Worm (Caenorhabditis elegans) whole organism, L1 larva: Measurements from ENCODE around the gene T04F8.8.

ENCODE experiments used
- C04F5.9 ChIP-seq: sonication (generic microtip); optimal IDR thresholded peaks from 2 replicates; lab custom pipeline; 2016; ENCODE audit warnings: missing genetic modification characterization, missing compliant biosample characterization
- aha-1 ChIP-seq: fragments of 150-350 bp; optimal IDR thresholded peaks from 2 replicates; lab custom pipeline; 2014; ENCODE audit warnings: missing biosample characterization, missing genetic modification characterization
- alr-1 ChIP-seq: fragments of 200-800 bp; sonication (Bioruptor generic); optimal IDR thresholded peaks from 2 replicates; lab custom pipeline; 2018; ENCODE audit warnings: borderline replicate concordance, mild to moderate bottlenecking, missing genetic modification characterization, missing compliant biosample characterization
- blmp-1 ChIP-seq: fragments of 150-350 bp; optimal IDR thresholded peaks from 2 replicates; lab custom pipeline; 2014; ENCODE audit warnings: missing biosample characterization, missing genetic modification characterization
- ceh-82 ChIP-seq, 3 experiments: fragments of 150-350 bp in 1 of 3; sonication (generic microtip) in 2 of 3; optimal IDR thresholded peaks; 2 replicates each; lab custom pipeline; 2014 to 2017; ENCODE audit warnings: missing biosample characterization in 3 of 3, missing genetic modification characterization in 3 of 3
- ces-1 ChIP-seq: fragments of 150-350 bp; optimal IDR thresholded peaks from 2 replicates; lab custom pipeline; 2014; ENCODE audit warnings: missing biosample characterization, missing genetic modification reagents, missing genetic modification characterization
- efl-1 ChIP-seq, 4 experiments: fragments of 150-350 bp; optimal IDR thresholded peaks in 3 of 4; peaks in 1 of 4; 1 replicate in 1 of 4; 2 replicates in 3 of 4; lab custom pipeline; 2014; ENCODE audit warnings: missing biosample characterization in 2 of 4, missing genetic modification characterization in 2 of 4, missing genetic modification reagents in 2 of 4
- efl-3 ChIP-seq: fragments of 200-800 bp; sonication (Bioruptor generic); optimal IDR thresholded peaks from 2 replicates; lab custom pipeline; 2018; ENCODE audit warnings: mild to moderate bottlenecking, missing genetic modification characterization, missing compliant biosample characterization
- elt-2 ChIP-seq: sonication (generic microtip); optimal IDR thresholded peaks from 2 replicates; lab custom pipeline; 2016; ENCODE audit warnings: missing genetic modification characterization, mild to moderate bottlenecking, inconsistent platforms, missing compliant biosample characterization, missing genetic modification reagents
- elt-3 ChIP-seq, 6 experiments: fragments of 150-350 bp in 1 of 6; sonication (generic microtip); optimal IDR thresholded peaks; 2 replicates each; lab custom pipeline; 2017 to 2018; ENCODE audit warnings: missing biosample characterization in 6 of 6, missing genetic modification characterization in 6 of 6, inconsistent platforms in 1 of 6
- fkh-4 ChIP-seq: sonication (generic microtip); optimal IDR thresholded peaks from 2 replicates; lab custom pipeline; 2016; ENCODE audit warnings: missing compliant biosample characterization, missing genetic modification characterization, borderline replicate concordance
- fkh-8 ChIP-seq: sonication (generic microtip); optimal IDR thresholded peaks from 2 replicates; lab custom pipeline; 2016; ENCODE audit warnings: mild to moderate bottlenecking, missing genetic modification characterization, missing compliant biosample characterization
- grh-1 ChIP-seq: fragments of 200-800 bp; sonication (Bioruptor generic); IDR thresholded peaks from 2 replicates; pipeline ENCODE4 v1.3.6; 2022; ENCODE audit warnings: missing genetic modification reagents, missing genetic modification characterization, missing compliant biosample characterization
- hlh-17 ChIP-seq: fragments of 200-800 bp; sonication (Bioruptor generic); optimal IDR thresholded peaks from 2 replicates; lab custom pipeline; 2018; ENCODE audit warnings: missing genetic modification characterization, mild to moderate bottlenecking, missing compliant biosample characterization, moderate library complexity, borderline replicate concordance
- lin-15B ChIP-seq: fragments of 150-350 bp; sonication (generic microtip); optimal IDR thresholded peaks from 3 replicates; lab custom pipeline; 2014; ENCODE audit warnings: missing biosample characterization, missing genetic modification characterization
- lin-35 ChIP-seq, 2 experiments: fragments of 150-350 bp; optimal IDR thresholded peaks; 2 replicates each; lab custom pipeline; 2014; ENCODE audit warnings: missing biosample characterization in 2 of 2, missing genetic modification characterization in 2 of 2, missing genetic modification reagents in 2 of 2
- lsy-2 ChIP-seq, 2 experiments: fragments of 150-350 bp; optimal IDR thresholded peaks; 2 replicates each; lab custom pipeline; 2014; ENCODE audit warnings: missing biosample characterization in 2 of 2, missing genetic modification characterization in 2 of 2
- mdl-1 ChIP-seq, 2 experiments: fragments of 150-350 bp; optimal IDR thresholded peaks; 2 replicates each; lab custom pipeline; 2014 to 2017; ENCODE audit warnings: missing biosample characterization in 2 of 2, missing genetic modification characterization in 2 of 2, inconsistent platforms in 1 of 2
- mef-2 ChIP-seq: fragments of 150-350 bp; optimal IDR thresholded peaks from 2 replicates; lab custom pipeline; 2014; ENCODE audit warnings: missing biosample characterization, missing genetic modification characterization
- nhr-11 ChIP-seq: fragments of 150-350 bp; optimal IDR thresholded peaks from 2 replicates; lab custom pipeline; 2014; ENCODE audit warnings: missing biosample characterization, missing genetic modification characterization
- nhr-12 ChIP-seq: sonication (generic microtip); optimal IDR thresholded peaks from 2 replicates; lab custom pipeline; 2017; ENCODE audit warnings: missing biosample characterization, missing genetic modification characterization
- nhr-19 ChIP-seq: fragments of 200-800 bp; sonication (Bioruptor generic); conservative IDR thresholded peaks from 2 replicates; pipeline ENCODE4 v1.3.6; 2022; ENCODE audit warnings: missing genetic modification characterization, missing compliant biosample characterization
- nhr-237 ChIP-seq: fragments of 150-350 bp; optimal IDR thresholded peaks from 2 replicates; lab custom pipeline; 2014; ENCODE audit warnings: missing biosample characterization, missing genetic modification characterization
- nhr-77 ChIP-seq: fragments of 150-350 bp; optimal IDR thresholded peaks from 2 replicates; lab custom pipeline; 2014; ENCODE audit warnings: missing biosample characterization, missing genetic modification characterization
- nhr-85 ChIP-seq: sonication (generic microtip); peaks from one replicate; lab custom pipeline; 2016; ENCODE audit warnings: missing genetic modification characterization, inconsistent platforms, missing compliant biosample characterization
- pag-3 ChIP-seq: sonication (generic microtip); optimal IDR thresholded peaks from 2 replicates; lab custom pipeline; 2017; ENCODE audit warnings: missing genetic modification characterization, mild to moderate bottlenecking, missing compliant biosample characterization, antibody characterized with exemption, borderline replicate concordance; ENCODE audit not compliant: insufficient read depth
- pqm-1 ChIP-seq: sonication (generic microtip); optimal IDR thresholded peaks from 3 replicates; lab custom pipeline; 2017; ENCODE audit warnings: missing biosample characterization, missing genetic modification characterization
- snpc-4 ChIP-seq: fragments of 150-350 bp; optimal IDR thresholded peaks from 2 replicates; lab custom pipeline; 2014; ENCODE audit warnings: missing biosample characterization, missing genetic modification characterization
- snu-23 ChIP-seq: sonication (generic microtip); optimal IDR thresholded peaks from 2 replicates; lab custom pipeline; 2016; ENCODE audit warnings: missing genetic modification characterization, missing compliant biosample characterization
- sox-4 ChIP-seq: sonication (generic microtip); optimal IDR thresholded peaks from 2 replicates; lab custom pipeline; 2016; ENCODE audit warnings: missing genetic modification characterization, missing compliant biosample characterization
- sup-37 ChIP-seq: fragments of 200-800 bp; sonication (Bioruptor generic); optimal IDR thresholded peaks from 2 replicates; lab custom pipeline; 2018; ENCODE audit warnings: mild to moderate bottlenecking, missing genetic modification characterization, missing compliant biosample characterization
- swsn-7 ChIP-seq: sonication (generic microtip); optimal IDR thresholded peaks from 2 replicates; lab custom pipeline; 2016; ENCODE audit warnings: missing genetic modification characterization, missing compliant biosample characterization
- tlp-1 ChIP-seq: fragments of 150-350 bp; optimal IDR thresholded peaks from 2 replicates; lab custom pipeline; 2014; ENCODE audit warnings: missing biosample characterization, missing genetic modification characterization
- unc-130 ChIP-seq: fragments of 150-350 bp; optimal IDR thresholded peaks from 2 replicates; lab custom pipeline; 2017; ENCODE audit warnings: missing biosample characterization, missing genetic modification characterization, inconsistent platforms
- unc-98 ChIP-seq: fragments of 200-800 bp; sonication (Bioruptor generic); IDR thresholded peaks from 2 replicates; pipeline ENCODE4 v1.3.6; 2022; ENCODE audit warnings: missing genetic modification characterization, missing compliant biosample characterization
- xbp-1 ChIP-seq: sonication (generic microtip); optimal IDR thresholded peaks from 2 replicates; lab custom pipeline; 2016; ENCODE audit warnings: missing genetic modification characterization, missing compliant biosample characterization

Gene T04F8.8

ce11 chrX:11680851-11681250 lies 33.6 kb downstream of the T04F8.8 start, which contains the start of gene T04F8.7:
Gene T04F8.7, minus strand, starts transcription at chrX:11680980.
- no peak for TF ChIP-seq nhr-19 (GFP tag; lab: Robert Waterston, UW)
- TF ChIP-seq snpc-4 (tag; lab: Kevin White, UChicago) = no peak
- no peak for TF ChIP-seq fkh-8
- TF ChIP-seq elt-3 (tag; optimal IDR thresholded peaks at IDR 0.05; lab: Kevin White, UChicago) = no peak
- no peak for TF ChIP-seq pqm-1 (tag; lab: Kevin White, UChicago)
- no peak for TF ChIP-seq nhr-77 (tag; lab: Kevin White, UChicago)
- no peak for TF ChIP-seq unc-130 (tag; lab: Kevin White, UChicago)
- TF ChIP-seq lin-15B (tag; lab: Kevin White, UChicago) = no peak
- TF ChIP-seq sup-37 (GFP tag; lab: Kevin White, UChicago) = no peak
- TF ChIP-seq unc-98 (GFP tag; lab: Robert Waterston, UW) = no peak
- no peak for TF ChIP-seq mef-2 (tag; lab: Kevin White, UChicago)
- TF ChIP-seq blmp-1 = no peak
- TF ChIP-seq C04F5.9 = no peak
- peak; percentile 71 for TF ChIP-seq elt-2 (tag; lab: Kevin White, UChicago)
- TF ChIP-seq snu-23 (GFP tag; lab: Kevin White, UChicago) = no peak
- TF ChIP-seq lin-35 (GFP tag; optimal IDR thresholded peaks at IDR 0.05; lab: Kevin White, UChicago) = peak in 1 of 2 experiments; percentile 30

DNA sequence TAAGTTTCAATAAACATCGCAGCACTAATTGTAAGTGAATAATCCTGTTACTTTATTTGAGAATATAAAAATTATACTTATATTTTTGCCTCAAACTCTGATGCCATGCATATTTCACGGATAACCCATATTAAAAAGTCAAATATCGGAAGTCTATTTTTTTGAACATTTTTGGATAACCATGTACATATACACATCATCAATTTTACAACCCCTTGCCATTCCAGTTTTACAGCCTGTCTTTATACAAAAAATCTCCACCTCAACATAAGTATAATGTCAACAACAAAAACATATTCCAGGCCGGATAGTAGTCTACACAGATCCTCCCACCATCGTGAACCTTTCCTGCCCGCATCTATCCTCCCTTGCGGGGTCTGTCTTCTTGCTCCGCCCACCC lies 37.0 kb downstream of the T04F8.8 start, which contains the start of gene hnd-1:
hnd-1 (plus strand) TSS at position 301 of the 400 bp plus-strand sequence.
- no peak for TF ChIP-seq efl-1 (optimal IDR thresholded peaks at IDR 0.05; lab: Kevin White, UChicago)
- peak in 1 of 2 experiments; percentile 27 for TF ChIP-seq efl-1 (GFP tag; optimal IDR thresholded peaks at IDR 0.05 in 1 of 2; lab: Kevin White, UChicago)
- no peak for TF ChIP-seq sup-37 (GFP tag; lab: Kevin White, UChicago)

DNA sequence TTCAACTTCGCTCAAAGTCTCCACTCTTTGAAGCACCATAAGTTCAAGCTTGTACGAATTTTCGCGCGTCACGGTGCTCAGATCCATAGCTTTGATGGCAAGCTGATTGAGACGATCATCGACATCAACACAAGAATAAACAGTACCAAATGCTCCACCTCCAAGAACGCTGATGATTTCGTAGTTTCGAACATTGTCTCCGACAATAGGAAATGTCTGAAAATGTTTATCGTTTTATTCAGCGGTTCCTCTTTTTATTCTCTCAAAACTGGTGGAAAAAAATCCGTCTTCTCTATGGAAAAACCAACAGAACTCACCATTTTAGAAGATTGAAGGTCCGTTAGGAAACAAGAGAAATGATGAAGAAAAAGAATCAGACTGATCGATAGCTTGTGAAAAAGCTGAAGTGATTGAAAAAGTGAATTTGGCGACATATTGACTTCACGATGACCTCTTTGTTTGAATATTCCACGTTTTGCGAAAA lies 40.6 kb downstream of the T04F8.8 start, which contains the start of gene C44C10.7:
C44C10.7 (minus strand) TSS at position 434 of the 484 bp plus-strand sequence.
- TF ChIP-seq nhr-11 (tag; lab: Kevin White, UChicago) = no peak
- TF ChIP-seq mdl-1 (tag; optimal IDR thresholded peaks at IDR 0.05; lab: Kevin White, UChicago) = no peak
- no peak for TF ChIP-seq ceh-82 (tag; optimal IDR thresholded peaks at IDR 0.05; lab: Kevin White, UChicago)
- no peak for TF ChIP-seq hlh-17
- no peak for TF ChIP-seq unc-130 (tag; lab: Kevin White, UChicago)
- TF ChIP-seq lsy-2 (tag; optimal IDR thresholded peaks at IDR 0.05; lab: Kevin White, UChicago) = no peak
- no peak for TF ChIP-seq sox-4 (tag; lab: Kevin White, UChicago)
- TF ChIP-seq fkh-8 = no peak
- no peak for TF ChIP-seq nhr-85 (tag; lab: Kevin White, UChicago)
- TF ChIP-seq xbp-1 (tag; lab: Kevin White, UChicago) = no peak
- TF ChIP-seq alr-1 = no peak
- TF ChIP-seq efl-3 (GFP tag; lab: Kevin White, UChicago) = no peak
- no peak for TF ChIP-seq mef-2 (tag; lab: Kevin White, UChicago)
- no peak for TF ChIP-seq pag-3 (tag; lab: Kevin White, UChicago)
- TF ChIP-seq nhr-237 (tag; lab: Kevin White, UChicago) = no peak
- no peak for TF ChIP-seq sup-37 (GFP tag; lab: Kevin White, UChicago)
- TF ChIP-seq unc-98 (GFP tag; lab: Robert Waterston, UW) = no peak
- no peak for TF ChIP-seq fkh-4 (tag; lab: Kevin White, UChicago)
- TF ChIP-seq swsn-7 (tag; lab: Kevin White, UChicago) = no peak
- no peak for TF ChIP-seq tlp-1 (tag; lab: Kevin White, UChicago)

DNA sequence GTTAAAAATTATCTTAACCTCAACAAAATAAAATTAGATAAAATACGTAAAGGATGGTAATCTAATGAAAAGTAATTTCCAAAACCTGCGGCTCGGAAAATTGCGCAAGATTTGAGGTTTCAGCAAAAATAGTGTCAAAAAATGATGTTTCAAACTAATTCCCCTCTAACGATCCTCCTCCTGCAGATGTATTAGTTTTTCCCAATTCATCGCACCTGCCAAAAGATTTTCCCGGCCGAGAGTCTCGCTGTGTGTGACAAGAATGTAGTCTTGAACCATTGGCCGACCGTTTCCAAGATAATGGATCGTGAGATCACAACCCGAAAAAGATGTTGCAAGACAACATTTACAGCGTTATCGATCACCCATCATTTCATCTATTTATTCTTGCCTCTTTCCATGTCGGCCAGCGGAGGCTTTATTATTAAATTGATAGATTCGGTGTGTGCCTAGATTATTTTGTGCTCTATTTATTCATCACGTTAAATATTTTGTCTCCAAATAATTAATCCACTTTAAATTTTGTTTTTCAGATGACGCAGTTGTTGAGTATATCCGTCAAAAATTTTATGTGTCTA lies 42.8 kb downstream of the T04F8.8 start, which contains the start of the genes C44C10.10 and C44C10.5:
C44C10.10 (plus strand) TSS at position 301 of the 578 bp plus-strand sequence.
C44C10.5 (plus strand) TSS at position 528 of the 578 bp plus-strand sequence.
- no peak for TF ChIP-seq grh-1 (GFP tag; lab: Robert Waterston, UW)
- no peak for TF ChIP-seq aha-1 (tag; lab: Kevin White, UChicago)
- TF ChIP-seq nhr-12 (tag; lab: Kevin White, UChicago) = no peak
- TF ChIP-seq lin-35 (GFP tag; optimal IDR thresholded peaks at IDR 0.05; lab: Kevin White, UChicago) = no peak
- no peak for TF ChIP-seq ces-1 (GFP tag; lab: Kevin White, UChicago)
- no peak for TF ChIP-seq pqm-1 (tag; lab: Kevin White, UChicago)
- TF ChIP-seq efl-3 (GFP tag; lab: Kevin White, UChicago) = no peak
- TF ChIP-seq, all 84 proteins: peak for 0
